Fruit fly (Drosophila melanogaster): ENCODE measurements around the gene rst.

DNA sequence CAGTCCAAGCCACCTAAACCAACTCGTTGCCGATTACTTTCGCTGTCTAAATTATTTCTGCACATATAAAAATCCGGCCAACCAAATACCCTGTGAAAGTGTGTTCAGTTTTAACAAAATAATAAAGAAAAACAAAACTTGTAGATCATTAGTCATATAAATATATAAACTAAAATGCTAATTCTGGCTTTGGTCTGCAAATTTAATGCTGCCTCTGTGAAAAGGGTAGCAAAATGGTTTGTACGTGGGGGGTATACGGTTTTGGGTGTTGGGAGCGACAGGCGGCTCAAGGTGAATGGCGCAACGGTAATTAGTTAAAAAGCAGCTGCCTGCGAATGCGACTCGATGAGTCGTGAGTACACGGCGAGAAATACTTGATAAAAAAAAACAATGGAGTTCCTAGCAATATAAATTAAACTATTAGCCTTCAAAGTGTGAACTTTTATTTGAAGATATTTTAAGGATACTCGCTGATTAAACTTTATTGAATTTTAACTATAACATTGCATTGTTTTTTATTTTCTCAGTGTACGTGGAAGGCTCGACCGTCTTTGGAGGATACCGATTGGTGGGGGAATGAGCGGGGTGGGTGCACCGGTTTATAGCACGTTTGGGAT, 4.3 kb upstream of the rst start:
- TF ChIP-seq slbo (GFP tag; IDR thresholded peaks at IDR 0.05) (peak; percentile 39; the same call in 1 of the 2 replicates), CG9609 (GFP tag; optimal IDR thresholded peaks at IDR 0.05) (no peak), Oli (tag; optimal IDR thresholded peaks at IDR 0.05) (peak; percentile 24), CG1233 (GFP tag; optimal IDR thresholded peaks at IDR 0.05) (no peak), tin (GFP tag; optimal IDR thresholded peaks at IDR 0.05) (peak; percentile 41), Meics (GFP tag; optimal IDR thresholded peaks at IDR 0.05) (no peak), nom (GFP tag; optimal IDR thresholded peaks at IDR 0.05) (no peak), Ravus (GFP tag; IDR thresholded peaks at IDR 0.05) (no peak), HHEX (GFP tag; optimal IDR thresholded peaks at IDR 0.05) (no peak)

Data from whole organism, embryonic.